Fruit fly (Drosophila melanogaster): ENCODE measurements around the gene CG9541.

The CG9541 gene

DNA sequence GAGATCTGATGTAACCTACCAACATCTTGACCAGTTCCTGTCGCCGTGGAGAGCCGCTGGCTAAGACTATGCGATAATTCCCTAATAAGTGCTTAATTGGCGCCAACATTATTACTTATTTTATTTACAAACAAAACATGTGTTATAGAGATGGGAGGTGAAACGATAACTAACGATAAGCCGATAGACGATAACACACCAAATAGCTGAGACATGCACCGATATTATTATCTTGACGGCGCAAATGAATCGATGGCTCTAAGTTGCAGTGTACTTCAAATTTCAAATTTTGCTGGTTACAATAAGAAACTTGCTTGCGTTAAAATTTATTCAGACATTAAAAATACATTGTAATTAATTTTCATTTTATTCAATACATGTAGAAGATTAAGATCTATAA, 32.1 kb downstream of the CG9541 start, which contains the start of gene CG9515 (continued):
- TF ChIP-seq sima (GFP tag; optimal IDR thresholded peaks at IDR 0.05) (no peak), CG10366 (GFP tag; IDR thresholded peaks at IDR 0.05) (no peak), NC2β (GFP tag; optimal IDR thresholded peaks at IDR 0.05) (no peak), Lhr (GFP tag; optimal IDR thresholded peaks at IDR 0.05) (peak; percentile 20), CG1647 (GFP tag; optimal IDR thresholded peaks at IDR 0.05) (no peak), TFAM (GFP tag; optimal IDR thresholded peaks at IDR 0.05) (no peak), Nf-YC (tag; optimal IDR thresholded peaks at IDR 0.05) (peak; percentile 10), crp (GFP tag; optimal IDR thresholded peaks at IDR 0.05) (peak; percentile 37 to 85), dysf (GFP tag; IDR thresholded peaks at IDR 0.05) (no peak), CG17829 (tag; optimal IDR thresholded peaks at IDR 0.05) (peak; percentile 30), gce (GFP tag; IDR thresholded peaks at IDR 0.05) (no peak), rib (GFP tag; IDR thresholded peaks at IDR 0.05) (no peak), CG11560 (tag; IDR thresholded peaks at IDR 0.05) (no peak), Blimp-1 (GFP tag; optimal IDR thresholded peaks at IDR 0.05) (no peak), HmgD (GFP tag; optimal IDR thresholded peaks at IDR 0.05) (no peak), nau (GFP tag; optimal IDR thresholded peaks at IDR 0.05) (no peak), CG15479 (GFP tag; optimal IDR thresholded peaks at IDR 0.05) (no peak), CG4617 (GFP tag; optimal IDR thresholded peaks at IDR 0.05; ENCODE audit: borderline replicate concordance) (peak; percentile 15), CG8290 (GFP tag; optimal IDR thresholded peaks at IDR 0.05) (no peak), CG8290 (tag; optimal IDR thresholded peaks at IDR 0.05) (peak in 1 of 2 experiments; percentile 52), fru (optimal IDR thresholded peaks at IDR 0.05) (no peak), CG13424 (tag; optimal IDR thresholded peaks at IDR 0.05) (no peak), h (optimal IDR thresholded peaks at IDR 0.05) (no peak), ken (GFP tag; IDR thresholded peaks at IDR 0.05) (no peak), Ptx1 (GFP tag; IDR thresholded peaks at IDR 0.05) (no peak), CG10431 (GFP tag; optimal IDR thresholded peaks at IDR 0.05) (no peak), ase (GFP tag; IDR thresholded peaks at IDR 0.05) (no peak), Oli (tag; optimal IDR thresholded peaks at IDR 0.05) (no peak), B-H2 (GFP tag; optimal IDR thresholded peaks at IDR 0.05) (peak; percentile 27), trem (tag; optimal IDR thresholded peaks at IDR 0.05) (peak; percentile 58), CG15011 (GFP tag; optimal IDR thresholded peaks at IDR 0.05) (no peak), twi (tag; optimal IDR thresholded peaks at IDR 0.05) (peak; percentile 38), cad (GFP tag; optimal IDR thresholded peaks at IDR 0.05) (no peak), toy (GFP tag; IDR thresholded peaks at IDR 0.05) (no peak), CG14860 (GFP tag; IDR thresholded peaks at IDR 0.05; ENCODE audit: partially characterized antibody) (peak; percentile 93), CG9437 (GFP tag; optimal IDR thresholded peaks at IDR 0.05) (peak; percentile 74), slou (GFP tag; optimal IDR thresholded peaks at IDR 0.05) (no peak), ato (GFP tag; IDR thresholded peaks at IDR 0.05; ENCODE audit: partially characterized antibody) (peak; percentile 83), CG4820 (GFP tag; optimal IDR thresholded peaks at IDR 0.05) (no peak), tx (GFP tag; optimal IDR thresholded peaks at IDR 0.05) (no peak), CG13894 (tag; optimal IDR thresholded peaks at IDR 0.05) (no peak), pita (GFP tag; optimal IDR thresholded peaks at IDR 0.05) (peak; percentile 48), gfzf (GFP tag; optimal IDR thresholded peaks at IDR 0.05) (peak; percentile 38), sr (GFP tag; IDR thresholded peaks at IDR 0.05) (no peak), CG12155 (GFP tag; optimal IDR thresholded peaks at IDR 0.05) (no peak), E2f1 (GFP tag; IDR thresholded peaks at IDR 0.05) (no peak), org-1 (GFP tag; optimal IDR thresholded peaks at IDR 0.05) (no peak), hb (GFP tag; IDR thresholded peaks at IDR 0.05; ENCODE audit: partially characterized antibody) (peak; percentile 91), kah (GFP tag; optimal IDR thresholded peaks at IDR 0.05) (no peak), D19B (GFP tag; optimal IDR thresholded peaks at IDR 0.05) (no peak), seq (GFP tag; IDR thresholded peaks at IDR 0.05) (no peak), CG42726 (GFP tag; IDR thresholded peaks at IDR 0.05; ENCODE audit: partially characterized antibody) (peak; percentile 61; the same call in 1 of the 2 replicates), peb (GFP tag; IDR thresholded peaks at IDR 0.05) (no peak)

Measured in whole organism, embryonic.